Worm (Caenorhabditis elegans) whole organism, L4 larva: ENCODE results near the gene ret-1.
A peak's percentile ranks its signal among the peaks of the same experiment; 100 is the strongest.
"Not testable (repeated sequence)": the region's sequence is repeated elsewhere in the genome, so short reads cannot be mapped to it uniquely, and the experiment has no call there.

Experiments
- D1046.2 ChIP-seq: fragments of 200-800 bp; sonication (Bioruptor generic); IDR thresholded peaks from 2 replicates; pipeline ENCODE4 v1.3.6; 2022; ENCODE audit warnings: missing genetic modification characterization, missing compliant biosample characterization
- F10B5.3 ChIP-seq: sonication (generic microtip); optimal IDR thresholded peaks from 2 replicates; lab custom pipeline; 2016; ENCODE audit warnings: mild to moderate bottlenecking, missing genetic modification characterization, missing compliant biosample characterization
- F26F4.8 ChIP-seq: fragments of 200-800 bp; sonication (Bioruptor generic); conservative IDR thresholded peaks from 2 replicates; pipeline ENCODE4 v1.3.6; 2022; ENCODE audit warnings: missing genetic modification characterization, missing compliant biosample characterization
- F44E2.7 ChIP-seq: fragments of 200-800 bp; sonication (Bioruptor generic); IDR thresholded peaks from 2 replicates; pipeline ENCODE4 v2.1.2; 2022; ENCODE audit warnings: missing genetic modification characterization, missing compliant biosample characterization
- F49E8.2 ChIP-seq: sonication (generic microtip); optimal IDR thresholded peaks from 2 replicates; lab custom pipeline; 2016; ENCODE audit warnings: missing compliant biosample characterization, mild to moderate bottlenecking, missing genetic modification characterization, borderline replicate concordance
- Y105C5A.15 ChIP-seq: fragments of 200-800 bp; sonication (Bioruptor generic); IDR thresholded peaks from 2 replicates; pipeline ENCODE4 v1.3.6; 2022; ENCODE audit warnings: missing genetic modification characterization, missing compliant biosample characterization
- aha-1 ChIP-seq: fragments of 150-350 bp; peaks from one replicate; lab custom pipeline; 2014; ENCODE audit warnings: missing biosample characterization, missing genetic modification characterization
- ceh-32 ChIP-seq: sonication (generic microtip); optimal IDR thresholded peaks from 2 replicates; lab custom pipeline; 2016; ENCODE audit warnings: mild to moderate bottlenecking, missing genetic modification characterization, missing compliant biosample characterization; ENCODE audit not compliant: poor library complexity
- ceh-44 ChIP-seq: fragments of 200-800 bp; sonication (Bioruptor generic); IDR thresholded peaks from 2 replicates; pipeline ENCODE4 v1.3.6; 2022; ENCODE audit warnings: missing genetic modification reagents, missing genetic modification characterization, missing compliant biosample characterization
- daf-16 ChIP-seq, 3 experiments: sonication (generic microtip); optimal IDR thresholded peaks; 2 replicates each; lab custom pipeline; 2016 to 2017; ENCODE audit warnings: missing genetic modification characterization in 3 of 3, missing genetic modification reagents in 3 of 3, mild to moderate bottlenecking in 2 of 3, missing compliant biosample characterization in 2 of 3, missing biosample characterization in 1 of 3, moderate library complexity in 1 of 3
- duxl-1 ChIP-seq: sonication (generic microtip); optimal IDR thresholded peaks from 2 replicates; lab custom pipeline; 2016; ENCODE audit warnings: mild to moderate bottlenecking, missing genetic modification characterization, moderate library complexity, missing compliant biosample characterization; ENCODE audit not compliant: poor library complexity
- hlh-11 ChIP-seq: fragments of 200-800 bp; sonication (Bioruptor generic); optimal IDR thresholded peaks from 2 replicates; lab custom pipeline; 2018; ENCODE audit warnings: mild to moderate bottlenecking, missing genetic modification characterization, missing compliant biosample characterization
- hlh-30 ChIP-seq: sonication (generic microtip); optimal IDR thresholded peaks from 2 replicates; lab custom pipeline; 2017; ENCODE audit warnings: antibody characterized with exemption, mild to moderate bottlenecking, missing genetic modification characterization, missing compliant biosample characterization; ENCODE audit not compliant: insufficient read depth
- hmg-1.1 ChIP-seq: fragments of 200-800 bp; sonication (Bioruptor generic); IDR thresholded peaks from 2 replicates; pipeline ENCODE4 v1.3.6; 2022; ENCODE audit warnings: missing genetic modification reagents, missing genetic modification characterization, missing compliant biosample characterization
- lim-7 ChIP-seq: fragments of 200-800 bp; sonication (Bioruptor generic); IDR thresholded peaks from 2 replicates; pipeline ENCODE4 v1.3.6; 2022; ENCODE audit warnings: missing genetic modification characterization, missing compliant biosample characterization
- lin-38 ChIP-seq: fragments of 200-800 bp; sonication (Bioruptor generic); IDR thresholded peaks from 2 replicates; pipeline ENCODE4 v1.3.6; 2022; ENCODE audit warnings: missing genetic modification reagents, missing genetic modification characterization, missing compliant biosample characterization
- lsy-2 ChIP-seq, 2 experiments: fragments of 150-350 bp in 1 of 2; sonication (generic microtip) in 1 of 2; optimal IDR thresholded peaks; 2 replicates each; lab custom pipeline; 2014 to 2017; ENCODE audit warnings: missing biosample characterization in 2 of 2, missing genetic modification characterization in 2 of 2
- mdt-29 ChIP-seq: fragments of 200-800 bp; sonication (Bioruptor generic); IDR thresholded peaks from 2 replicates; pipeline ENCODE4 v1.3.6; 2022; ENCODE audit warnings: missing genetic modification reagents, missing genetic modification characterization, missing compliant biosample characterization
- mep-1 ChIP-seq: fragments of 150-350 bp; sonication (generic microtip); optimal IDR thresholded peaks from 3 replicates; lab custom pipeline; 2014; ENCODE audit warnings: missing biosample characterization, missing genetic modification characterization
- mxl-2 ChIP-seq: fragments of 200-800 bp; sonication (Bioruptor generic); conservative IDR thresholded peaks from 2 replicates; pipeline ENCODE4 v1.3.6; 2022; ENCODE audit warnings: missing genetic modification reagents, missing genetic modification characterization, missing compliant biosample characterization
- mxl-3 ChIP-seq: fragments of 200-800 bp; sonication (Bioruptor generic); optimal IDR thresholded peaks from 2 replicates; lab custom pipeline; 2018; ENCODE audit warnings: mild to moderate bottlenecking, missing genetic modification characterization, missing compliant biosample characterization
- nhr-10 ChIP-seq: fragments of 150-350 bp; optimal IDR thresholded peaks from 2 replicates; lab custom pipeline; 2014; ENCODE audit warnings: missing biosample characterization, missing genetic modification characterization
- nhr-102 ChIP-seq: sonication (generic microtip); optimal IDR thresholded peaks from 2 replicates; lab custom pipeline; 2016; ENCODE audit warnings: mild to moderate bottlenecking, missing genetic modification characterization, moderate library complexity, missing compliant biosample characterization
- nhr-25 ChIP-seq: sonication (generic microtip); optimal IDR thresholded peaks from 2 replicates; lab custom pipeline; 2017; ENCODE audit warnings: missing genetic modification characterization, mild to moderate bottlenecking, missing compliant biosample characterization, antibody characterized with exemption, moderate library complexity, borderline replicate concordance; ENCODE audit not compliant: insufficient read depth
- nhr-42 ChIP-seq: fragments of 200-800 bp; sonication (Bioruptor generic); IDR thresholded peaks from 2 replicates; pipeline ENCODE4 v1.3.6; 2022; ENCODE audit warnings: missing genetic modification characterization, missing compliant biosample characterization
- nhr-48 ChIP-seq: sonication (generic microtip); optimal IDR thresholded peaks from 2 replicates; lab custom pipeline; 2016; ENCODE audit warnings: mild to moderate bottlenecking, missing genetic modification characterization, missing compliant biosample characterization
- nhr-6 ChIP-seq: fragments of 150-350 bp; optimal IDR thresholded peaks from 2 replicates; lab custom pipeline; 2014; ENCODE audit warnings: missing biosample characterization, missing genetic modification characterization
- nhr-77 ChIP-seq: fragments of 150-350 bp; optimal IDR thresholded peaks from 2 replicates; lab custom pipeline; 2014; ENCODE audit warnings: missing biosample characterization, missing genetic modification characterization
- php-3 ChIP-seq: fragments of 200-800 bp; sonication (Bioruptor generic); IDR thresholded peaks from 2 replicates; pipeline ENCODE4 v1.3.6; 2022; ENCODE audit warnings: missing genetic modification reagents, missing genetic modification characterization, missing compliant biosample characterization
- set-16 ChIP-seq: fragments of 200-800 bp; sonication (Bioruptor generic); IDR thresholded peaks from 2 replicates; pipeline ENCODE4 v1.3.6; 2022; ENCODE audit warnings: missing genetic modification reagents, missing genetic modification characterization, missing compliant biosample characterization
- snpc-1.2 ChIP-seq: fragments of 200-800 bp; sonication (Bioruptor generic); IDR thresholded peaks from 2 replicates; pipeline ENCODE4 v1.3.6; 2022; ENCODE audit warnings: missing genetic modification reagents, missing genetic modification characterization, missing compliant biosample characterization
- spr-1 ChIP-seq: sonication (generic microtip); optimal IDR thresholded peaks from 2 replicates; lab custom pipeline; 2016; ENCODE audit warnings: mild to moderate bottlenecking, missing genetic modification characterization, missing compliant biosample characterization
- zfp-3 ChIP-seq: fragments of 200-800 bp; sonication (Bioruptor generic); conservative IDR thresholded peaks from 2 replicates; pipeline ENCODE4 v1.3.6; 2022; ENCODE audit warnings: missing genetic modification reagents, missing genetic modification characterization, missing compliant biosample characterization
- zip-11 ChIP-seq: fragments of 200-800 bp; sonication (Bioruptor generic); IDR thresholded peaks from 2 replicates; pipeline ENCODE4 v1.3.6; 2022; ENCODE audit warnings: missing genetic modification characterization, missing compliant biosample characterization

The ret-1 gene

DNA sequence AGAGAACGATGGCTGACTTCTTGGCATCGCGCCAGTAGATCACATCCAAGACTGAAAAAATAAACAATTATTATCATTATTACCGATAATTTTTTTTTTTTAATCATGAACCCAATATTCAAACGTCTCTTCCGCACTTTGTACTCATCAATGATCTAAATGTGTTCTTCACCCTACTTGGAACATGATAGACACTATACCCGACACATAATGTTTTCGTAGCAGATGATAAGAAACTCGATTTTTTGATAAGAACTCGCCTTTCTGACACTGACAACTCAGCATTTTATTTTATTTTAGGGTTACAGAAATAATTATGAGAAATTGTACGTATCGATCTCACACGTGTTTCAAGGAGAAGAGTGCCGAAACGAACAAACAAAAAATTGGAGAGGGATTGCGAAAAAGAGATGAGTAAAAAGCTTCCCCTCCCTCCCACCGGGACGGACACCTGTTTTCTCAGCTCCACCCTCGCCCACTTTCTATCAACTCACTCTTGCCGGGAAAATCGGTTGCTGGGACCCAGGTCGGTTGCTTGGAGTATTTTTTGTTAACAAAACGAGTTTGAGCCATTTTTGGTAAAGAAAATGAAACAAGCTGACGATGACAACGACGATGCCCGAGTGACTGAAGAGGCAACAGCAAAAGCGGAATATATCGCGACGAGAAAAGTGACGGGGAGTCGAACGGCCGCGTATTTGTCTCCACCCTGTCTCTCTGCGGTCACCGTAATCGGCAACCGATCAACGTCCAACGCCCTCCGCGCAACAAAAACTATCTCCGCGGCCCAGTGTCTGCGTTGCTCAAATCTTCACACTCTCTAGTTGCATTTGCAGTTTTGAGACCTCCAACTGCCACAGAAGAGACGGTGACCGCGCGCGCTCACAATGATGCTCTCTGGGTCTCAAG is 16.7 kb downstream of the ret-1 start (continued):
- peak; percentile 9 for TF ChIP-seq nhr-25
- TF ChIP-seq nhr-10 (tag; lab: Kevin White, UChicago) = no peak
- peak; percentile 36 for TF ChIP-seq mep-1 (tag; lab: Kevin White, UChicago)
- TF ChIP-seq mdt-29 (GFP tag; lab: Robert Waterston, UW) = 0 out of 2 replicates have a peak, but pooled peaks have one; percentile 34
- TF ChIP-seq hlh-11 (tag; lab: Kevin White, UChicago) = peak; percentile 72
- peak; percentile 51 for TF ChIP-seq nhr-6
- TF ChIP-seq D1046.2 (GFP tag; lab: Robert Waterston, UW) = no peak
- TF ChIP-seq F10B5.3 (tag; lab: Kevin White, UChicago) = no peak
- no peak for TF ChIP-seq F26F4.8 (GFP tag; lab: Robert Waterston, UW)
- TF ChIP-seq ceh-44 (GFP tag; lab: Robert Waterston, UW) = 0 out of 2 replicates have a peak, but pooled peaks have one; percentile 24
- peak in 1 of 2 experiments; percentile 12 for TF ChIP-seq lsy-2 (tag; optimal IDR thresholded peaks at IDR 0.05; lab: Kevin White, UChicago)
- TF ChIP-seq php-3 = 0 out of 2 replicates have a peak, but pooled peaks have one; percentile 33
- TF ChIP-seq mxl-3 (GFP tag; lab: Kevin White, UChicago) = no peak
- TF ChIP-seq nhr-77 (tag; lab: Kevin White, UChicago) = peak; percentile 83
- peak; percentile 44; the same call in 1 of the 2 replicates for TF ChIP-seq snpc-1.2 (GFP tag; lab: Robert Waterston, UW)
- no peak for TF ChIP-seq zip-11 (GFP tag; lab: Robert Waterston, UW)
- TF ChIP-seq set-16 (GFP tag; lab: Robert Waterston, UW) = peak; percentile 52

DNA sequence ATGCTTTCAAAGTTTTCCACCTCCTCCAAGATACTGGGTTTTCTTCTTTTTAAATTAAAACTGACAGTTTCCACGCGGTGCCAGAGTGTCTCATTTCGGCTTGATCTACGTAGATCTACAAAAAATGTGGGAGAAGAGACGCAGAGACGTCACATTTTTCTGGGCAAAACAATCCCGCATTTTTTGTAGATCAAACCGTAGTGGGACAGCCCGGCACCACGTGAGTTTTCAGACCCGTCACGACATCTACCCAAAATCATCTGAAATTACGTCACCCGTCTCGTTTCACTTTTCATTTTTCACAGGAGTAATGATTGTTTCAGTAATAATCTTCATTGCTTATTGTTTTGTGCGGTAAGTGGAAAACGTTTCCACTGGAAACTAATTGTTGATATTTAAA is 18.8 kb downstream of the ret-1 start:
- TF ChIP-seq spr-1 (peak; percentile 1), F44E2.7 (GFP tag; lab: Robert Waterston, UW) (no peak), zfp-3 (GFP tag; lab: Robert Waterston, UW) (peak; percentile 77; the same call in 1 of the 2 replicates), nhr-102 (peak; percentile 53), mxl-2 (GFP tag; lab: Robert Waterston, UW) (0 out of 2 replicates have a peak, but pooled peaks have one; percentile 16), aha-1 (peak; percentile 42), lin-38 (0 out of 2 replicates have a peak, but pooled peaks have one; percentile 24), nhr-48 (tag; lab: Kevin White, UChicago) (no peak), nhr-77 (tag; lab: Kevin White, UChicago) (no peak), hmg-1.1 (GFP tag; lab: Robert Waterston, UW) (peak; percentile 23; the same call in 1 of the 2 replicates), lim-7 (GFP tag; lab: Robert Waterston, UW) (0 out of 2 replicates have a peak, but pooled peaks have one; percentile 9), Y105C5A.15 (GFP tag; lab: Robert Waterston, UW) (0 out of 2 replicates have a peak, but pooled peaks have one; percentile 26), duxl-1 (tag; lab: Kevin White, UChicago) (peak; percentile 21), nhr-42 (GFP tag; lab: Robert Waterston, UW) (no peak), F49E8.2 (no peak)

DNA sequence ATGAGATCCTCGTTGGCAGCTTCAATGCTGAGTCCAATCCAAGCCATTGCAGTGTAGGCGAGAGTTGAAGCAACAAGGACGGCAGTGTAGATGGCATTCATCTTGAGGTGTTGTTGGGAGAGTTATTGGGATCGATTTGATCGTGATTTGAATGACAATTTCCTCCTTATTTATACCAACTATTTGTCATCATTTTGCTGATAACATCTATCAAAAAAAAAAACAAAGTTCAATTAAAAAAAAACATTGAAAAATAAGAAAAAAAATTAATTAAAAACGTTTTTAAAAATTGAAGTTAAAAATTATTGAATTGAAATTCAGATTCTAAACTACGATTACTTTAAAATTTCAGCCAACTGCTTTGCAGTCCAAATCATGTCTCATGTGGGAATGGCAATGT is 20.3 kb downstream of the ret-1 start, which contains the start of gene nspa-8:
Gene nspa-8 (minus strand): TSS at position 101 of the 400 bp plus-strand sequence.
- not testable (repeated sequence) for TF ChIP-seq ceh-32 (tag; lab: Kevin White, UChicago); daf-16 (GFP tag; optimal IDR thresholded peaks at IDR 0.05; lab: Kevin White, UChicago); daf-16 (tag; optimal IDR thresholded peaks at IDR 0.05; lab: Kevin White, UChicago); hlh-30 (tag; lab: Kevin White, UChicago)
